Fruit fly (Drosophila melanogaster) S2 (cell line): ENCODE results near the gene Sqor.

ENCODE experiments used
- CG8478 ChIP-seq: fragments of >200 bp; optimal IDR thresholded peaks from 2 replicates; lab custom pipeline; 2018
- CTCF ChIP-seq, 2 experiments: fragments of >200 bp; optimal IDR thresholded peaks; 2 replicates each; lab custom pipeline; 2018

DNA sequence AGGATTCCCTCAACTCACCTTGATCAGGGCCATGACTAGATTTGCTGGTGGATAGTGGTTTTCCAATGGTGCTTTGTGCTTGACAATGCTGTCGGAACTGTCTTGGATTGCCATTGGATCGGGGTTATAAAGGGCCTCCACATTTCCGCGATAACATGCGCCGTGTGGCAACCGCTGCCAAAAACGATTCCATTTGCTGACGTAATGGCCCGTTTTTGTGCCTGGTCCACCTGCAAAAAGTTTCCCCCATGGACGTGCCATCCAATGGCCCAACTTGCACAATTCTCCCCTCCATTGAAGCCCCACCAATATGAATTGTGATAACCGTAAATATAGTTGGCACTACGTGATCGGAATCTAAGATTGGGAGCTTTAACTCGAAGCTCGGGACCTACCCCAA lies 28.5 kb upstream of the Sqor start, which contains the start of gene Cpr64Ab:
- TF ChIP-seq CTCF (optimal IDR thresholded peaks at IDR 0.05; lab: Kevin White, UChicago), result no peak
- no peak for TF ChIP-seq CG8478
